Worm (Caenorhabditis elegans): ENCODE measurements around the gene arrd-19.

Gene arrd-19

DNA sequence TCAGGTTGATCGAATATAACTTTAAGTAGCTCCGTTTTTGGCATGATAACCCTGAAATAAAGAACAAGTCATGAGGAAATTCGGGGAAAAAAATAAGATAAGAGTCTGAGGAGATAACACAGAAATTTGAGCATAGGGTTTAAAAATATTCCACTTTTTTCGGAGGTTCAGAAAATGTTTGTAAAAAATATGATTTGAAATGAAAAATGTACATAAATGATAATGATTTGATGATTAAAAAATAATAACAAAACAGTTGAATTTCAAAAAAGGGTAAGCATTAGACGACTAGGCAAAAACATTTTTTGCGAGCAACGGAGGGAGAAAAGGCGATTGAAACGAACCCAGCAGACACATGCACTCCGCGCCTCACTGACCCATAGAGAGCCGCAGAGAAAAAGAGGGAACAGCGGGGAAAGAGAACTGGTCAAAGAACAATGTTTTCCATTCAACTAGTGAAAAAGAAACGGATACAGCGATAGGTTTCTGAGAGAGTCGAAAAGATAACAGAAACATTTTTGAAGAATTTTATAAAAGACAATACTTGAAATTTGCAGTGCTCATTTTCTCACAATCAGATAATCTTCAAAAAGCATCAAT, 3.1 kb downstream of the arrd-19 start, which contains the start of gene arrd-18:
Gene arrd-18, minus strand, starts transcription at position 51 of the 600 bp plus-strand sequence.
- TF ChIP-seq ceh-9 (tag; optimal IDR thresholded peaks at IDR 0.05) (no peak), K09A11.1 (tag; optimal IDR thresholded peaks at IDR 0.05; ENCODE audit: insufficient read depth) (no peak), ref-2 (tag; optimal IDR thresholded peaks at IDR 0.05) (no peak), ceh-14 (tag; optimal IDR thresholded peaks at IDR 0.05) (peak; percentile 15), mec-3 (tag; optimal IDR thresholded peaks at IDR 0.05; ENCODE audit: borderline replicate concordance) (no peak)

DNA sequence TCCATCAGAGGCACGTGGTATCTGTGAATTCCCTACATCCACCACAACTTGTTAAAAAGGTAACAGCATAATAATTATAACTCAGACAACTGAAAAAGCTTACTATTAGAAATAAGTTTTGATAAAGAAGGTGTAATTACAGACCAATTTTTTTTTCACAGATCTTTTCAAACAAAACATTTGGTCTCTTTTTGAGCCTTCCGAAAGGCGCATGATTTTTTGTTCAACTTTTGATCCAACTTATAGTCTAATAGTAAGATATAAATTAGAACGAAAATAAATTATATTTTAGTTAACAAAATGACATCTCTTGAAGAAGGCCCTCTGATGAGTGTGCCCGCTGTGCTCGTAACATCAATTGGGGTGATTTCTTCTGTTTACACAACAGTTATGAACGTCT, 7.1 kb downstream of the arrd-19 start, which contains the start of gene srbc-3:
Gene srbc-3, plus strand, starts transcription at position 301 of the 400 bp plus-strand sequence.
- no peak for TF ChIP-seq odd-2 (tag; optimal IDR thresholded peaks at IDR 0.05)
- no peak for TF ChIP-seq ceh-30 (tag; optimal IDR thresholded peaks at IDR 0.05)
- TF ChIP-seq hlh-13 (GFP tag; optimal IDR thresholded peaks at IDR 0.05): no peak
- no peak for TF ChIP-seq elt-4 (tag; optimal IDR thresholded peaks at IDR 0.05)
- no peak for TF ChIP-seq hlh-8 (tag; optimal IDR thresholded peaks at IDR 0.05)
- TF ChIP-seq nhr-11 (tag; optimal IDR thresholded peaks at IDR 0.05): no peak
- no peak for TF ChIP-seq pax-1 (tag; optimal IDR thresholded peaks at IDR 0.05)
- no peak for TF ChIP-seq unc-3 (GFP tag; conservative IDR thresholded peaks at IDR 0.05)
- TF ChIP-seq unc-3 (tag; optimal IDR thresholded peaks at IDR 0.05): no peak
- TF ChIP-seq mec-3 (tag; optimal IDR thresholded peaks at IDR 0.05; ENCODE audit: borderline replicate concordance): no peak
- TF ChIP-seq unc-55 (GFP tag; optimal IDR thresholded peaks at IDR 0.05): no peak

DNA sequence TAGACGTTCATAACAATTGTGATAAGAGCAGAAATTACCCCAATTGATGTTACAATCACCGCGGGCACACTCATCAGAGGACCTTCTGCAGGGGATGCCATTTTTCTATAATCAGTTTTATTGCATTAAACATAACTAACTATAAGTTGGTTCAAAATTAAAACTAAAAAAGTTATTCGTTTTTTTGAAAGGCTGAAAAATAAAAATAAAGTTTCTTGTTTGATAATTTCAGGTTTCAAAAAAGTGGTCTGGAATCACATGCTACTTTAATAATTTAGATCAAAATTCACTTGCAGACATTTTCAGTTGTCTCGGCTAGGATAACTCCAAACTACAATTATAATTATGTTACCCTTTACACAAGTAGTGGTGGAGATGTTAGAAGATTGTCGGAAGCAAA, 13.4 kb downstream of the arrd-19 start, which contains the start of gene srbc-1:
Gene srbc-1, minus strand, starts transcription at position 101 of the 400 bp plus-strand sequence.
- TF ChIP-seq ceh-45 (GFP tag; IDR thresholded peaks at IDR 0.05) (no peak), lin-11 (tag; optimal IDR thresholded peaks at IDR 0.05) (no peak), unc-55 (GFP tag; optimal IDR thresholded peaks at IDR 0.05) (no peak), npax-4 (tag; optimal IDR thresholded peaks at IDR 0.05) (no peak), unc-42 (tag; optimal IDR thresholded peaks at IDR 0.05) (no peak), ceh-18 (tag; optimal IDR thresholded peaks at IDR 0.05) (no peak), ttx-3 (tag; optimal IDR thresholded peaks at IDR 0.05) (no peak), tbx-2 (tag; optimal IDR thresholded peaks at IDR 0.05) (no peak), hlh-13 (GFP tag; optimal IDR thresholded peaks at IDR 0.05) (no peak), Y22D7AL.16 (tag; optimal IDR thresholded peaks at IDR 0.05) (no peak), F13H6.1 (tag; optimal IDR thresholded peaks at IDR 0.05) (no peak)

- no peak for TF ChIP-seq zip-5 (tag; optimal IDR thresholded peaks at IDR 0.05)
- TF ChIP-seq C08G9.2 (tag; optimal IDR thresholded peaks at IDR 0.05): no peak
- no peak for TF ChIP-seq hlh-13 (GFP tag; optimal IDR thresholded peaks at IDR 0.05)
- no peak for TF ChIP-seq tbx-2 (tag; optimal IDR thresholded peaks at IDR 0.05)
- no peak for TF ChIP-seq pqm-1 (tag; optimal IDR thresholded peaks at IDR 0.05)
- no peak for TF ChIP-seq fax-1 (tag; optimal IDR thresholded peaks at IDR 0.05)
- no peak for TF ChIP-seq ztf-16 (tag; optimal IDR thresholded peaks at IDR 0.05)
- no peak for TF ChIP-seq sox-2 (GFP tag; IDR thresholded peaks at IDR 0.05)
- TF ChIP-seq sdc-2 (tag; optimal IDR thresholded peaks at IDR 0.05): no peak
- no peak for TF ChIP-seq dmd-4 (tag; optimal IDR thresholded peaks at IDR 0.05; ENCODE audit: borderline replicate concordance)
- no peak for TF ChIP-seq dve-1 (tag; optimal IDR thresholded peaks at IDR 0.05)
- no peak for TF ChIP-seq npax-4 (tag; optimal IDR thresholded peaks at IDR 0.05)
Measured at ce11 chrV:3299437-3299836, 15.9 kb downstream of the arrd-19 start.

ce11 chrV:3297764-3298163, 17.6 kb downstream of the arrd-19 start, which contains the start of gene srx-122:
srx-122 (minus strand) TSS chrV:3297864.
- no peak for TF ChIP-seq ama-1 (optimal IDR thresholded peaks at IDR 0.05)
- no peak for TF ChIP-seq madf-2 (tag; optimal IDR thresholded peaks at IDR 0.05)
- TF ChIP-seq pha-2 (tag; optimal IDR thresholded peaks at IDR 0.05): no peak
- no peak for TF ChIP-seq fkh-10 (GFP tag; optimal IDR thresholded peaks at IDR 0.05)
- TF ChIP-seq ceh-6 (GFP tag; optimal IDR thresholded peaks at IDR 0.05): no peak

Measured in whole organism, late embryonic.